Fruit fly (Drosophila melanogaster): ENCODE results near the gene Adi1.
A peak's percentile ranks its signal among the peaks of the same experiment; 100 is the strongest.

DNA sequence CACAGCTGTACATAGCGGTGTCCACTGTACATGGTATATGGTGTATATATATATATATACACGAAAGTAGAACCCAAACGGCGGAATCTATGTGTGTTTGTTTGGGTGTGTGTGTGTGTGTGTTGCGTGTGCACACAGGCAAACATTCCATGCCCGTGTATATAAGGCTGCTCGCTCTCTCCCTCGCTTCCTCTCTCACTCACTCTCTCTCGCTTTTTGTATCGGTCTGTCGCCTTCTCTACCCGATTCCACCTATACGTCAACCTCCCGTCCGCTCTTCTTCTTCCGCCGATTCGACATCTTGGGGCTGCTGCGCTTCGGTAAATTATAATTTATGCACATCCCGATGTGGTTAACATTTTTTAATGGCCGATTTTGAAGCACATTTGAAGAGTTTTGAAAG lies 11.0 kb downstream of the Adi1 start:
- TF ChIP-seq CG6854 (GFP tag; optimal IDR thresholded peaks at IDR 0.05) (peak; percentile 21), Hr4 (GFP tag; optimal IDR thresholded peaks at IDR 0.05) (no peak), CG6792 (GFP tag; optimal IDR thresholded peaks at IDR 0.05) (no peak), CG6808 (GFP tag; optimal IDR thresholded peaks at IDR 0.05) (no peak), eg (GFP tag; IDR thresholded peaks at IDR 0.05) (no peak), CG10631 (GFP tag; optimal IDR thresholded peaks at IDR 0.05) (no peak), Gug (GFP tag; IDR thresholded peaks at IDR 0.05) (no peak), Sox14 (GFP tag; optimal IDR thresholded peaks at IDR 0.05) (no peak), Blimp-1 (GFP tag; optimal IDR thresholded peaks at IDR 0.05) (no peak), svp (GFP tag) (peak; percentile 64), CG7368 (GFP tag; optimal IDR thresholded peaks at IDR 0.05) (no peak), net (GFP tag; optimal IDR thresholded peaks at IDR 0.05) (no peak)
